Worm (Caenorhabditis elegans): ENCODE results near the gene clec-27.

- TF ChIP-seq unc-62 (GFP tag; optimal IDR thresholded peaks at IDR 0.05) = no peak
- TF ChIP-seq unc-120 (tag; optimal IDR thresholded peaks at IDR 0.05; ENCODE audit: poor library complexity, severe bottlenecking) = no peak
- no peak for TF ChIP-seq elt-3 (tag; optimal IDR thresholded peaks at IDR 0.05)
- no peak for TF ChIP-seq snpc-4 (tag; optimal IDR thresholded peaks at IDR 0.05)
- TF ChIP-seq pha-4 (tag; optimal IDR thresholded peaks at IDR 0.05) = no peak
Measured at ce11 chrV:16838435-16838834, 16.0 kb upstream of the clec-27 start.

Data from whole organism, mixed stage, embryonic.